Worm (Caenorhabditis elegans): Measurements from ENCODE around the gene flh-2.

The flh-2 gene

ce11 chrIII:4913736-4914135 is 38.2 kb upstream of the flh-2 start:
- TF ChIP-seq unc-98 (GFP tag; IDR thresholded peaks at IDR 0.05), result no peak
- TF ChIP-seq sox-4 (tag; optimal IDR thresholded peaks at IDR 0.05), result no peak
- TF ChIP-seq grh-1 (GFP tag; IDR thresholded peaks at IDR 0.05), result no peak
- TF ChIP-seq ces-1 (GFP tag; optimal IDR thresholded peaks at IDR 0.05), result no peak
- no peak for TF ChIP-seq mef-2 (tag; optimal IDR thresholded peaks at IDR 0.05)
- TF ChIP-seq C16A3.4 (tag; optimal IDR thresholded peaks at IDR 0.05), result no peak
- TF ChIP-seq dpl-1 (GFP tag; optimal IDR thresholded peaks at IDR 0.05), result no peak
- TF ChIP-seq nhr-237 (tag; optimal IDR thresholded peaks at IDR 0.05), result no peak
- TF ChIP-seq dsc-1 (tag; optimal IDR thresholded peaks at IDR 0.05), result no peak
- TF ChIP-seq tbx-2 (tag; optimal IDR thresholded peaks at IDR 0.05), result no peak
- no peak for TF ChIP-seq fos-1 (tag; optimal IDR thresholded peaks at IDR 0.05)
- TF ChIP-seq efl-1 (optimal IDR thresholded peaks at IDR 0.05), result no peak
- no peak for TF ChIP-seq efl-1 (GFP tag; optimal IDR thresholded peaks at IDR 0.05 in 1 of 2)
- TF ChIP-seq Y116A8C.19 (tag; optimal IDR thresholded peaks at IDR 0.05; ENCODE audit: borderline replicate concordance), result no peak
- no peak for TF ChIP-seq zip-4 (GFP tag; optimal IDR thresholded peaks at IDR 0.05)
- TF ChIP-seq mab-9 (GFP tag; IDR thresholded peaks at IDR 0.05), result no peak
- TF ChIP-seq nhr-77 (tag; optimal IDR thresholded peaks at IDR 0.05), result no peak
- no peak for TF ChIP-seq isw-1 (GFP tag; IDR thresholded peaks at IDR 0.05)
- no peak for TF ChIP-seq ceh-88 (GFP tag; IDR thresholded peaks at IDR 0.05)

- TF ChIP-seq sox-4 (tag; optimal IDR thresholded peaks at IDR 0.05) (no peak), nhr-76 (tag; optimal IDR thresholded peaks at IDR 0.05) (no peak), zip-4 (GFP tag; optimal IDR thresholded peaks at IDR 0.05) (no peak), vab-15 (tag; optimal IDR thresholded peaks at IDR 0.05) (no peak), efl-1 (optimal IDR thresholded peaks at IDR 0.05) (no peak), efl-1 (GFP tag; optimal IDR thresholded peaks at IDR 0.05 in 1 of 2) (peak in 1 of 2 experiments; percentile 52), lin-13 (GFP tag; optimal IDR thresholded peaks at IDR 0.05) (no peak), lsy-2 (tag; optimal IDR thresholded peaks at IDR 0.05) (no peak)
Observed at ce11 chrIII:4917077-4917476, 34.8 kb upstream of the flh-2 start, which contains the start of gene rars-1. Gene rars-1 (minus strand): TSS chrIII:4917177.

ce11 chrIII:4917960-4918712 is 33.8 kb upstream of the flh-2 start, which contains the start of gene rpb-8:
Gene rpb-8 (minus strand): TSS chrIII:4918008.
- peak; percentile 32 for TF ChIP-seq fkh-8 (tag; optimal IDR thresholded peaks at IDR 0.05)
- peak; percentile 20 for TF ChIP-seq nhr-77 (tag; optimal IDR thresholded peaks at IDR 0.05)
- TF ChIP-seq C16A3.4 (tag; optimal IDR thresholded peaks at IDR 0.05), result peak; percentile 69
- TF ChIP-seq snu-23 (GFP tag; optimal IDR thresholded peaks at IDR 0.05), result peak; percentile 54
- no peak for TF ChIP-seq C04F5.9 (tag; optimal IDR thresholded peaks at IDR 0.05)
- peak; percentile 90 to 95 (median 90) for TF ChIP-seq dpl-1 (GFP tag; optimal IDR thresholded peaks at IDR 0.05)
- TF ChIP-seq sptf-1 (tag; optimal IDR thresholded peaks at IDR 0.05), result no peak
- TF ChIP-seq ceh-88 (GFP tag; IDR thresholded peaks at IDR 0.05), result no peak
- peak; percentile 35 for TF ChIP-seq nhr-19 (GFP tag; conservative IDR thresholded peaks at IDR 0.05)
- TF ChIP-seq mef-2 (tag; optimal IDR thresholded peaks at IDR 0.05), result no peak
- peak; percentile 27 for TF ChIP-seq ceh-90 (tag; optimal IDR thresholded peaks at IDR 0.05)
- no peak for TF ChIP-seq fkh-4 (tag; optimal IDR thresholded peaks at IDR 0.05; ENCODE audit: borderline replicate concordance)
- TF ChIP-seq mdl-1 (tag; optimal IDR thresholded peaks at IDR 0.05), result peak in 1 of 2 experiments; percentile 20
- TF ChIP-seq lir-3 (tag; optimal IDR thresholded peaks at IDR 0.05; ENCODE audit: poor library complexity), result peak; percentile 37
- peak; percentile 38 for TF ChIP-seq tbx-2 (tag; optimal IDR thresholded peaks at IDR 0.05)
- peak; percentile 56 to 80 for TF ChIP-seq lsy-2 (tag; optimal IDR thresholded peaks at IDR 0.05)
- TF ChIP-seq lin-15B (tag; optimal IDR thresholded peaks at IDR 0.05), result peak; percentile 46
- peak; percentile 45 for TF ChIP-seq nhr-20 (tag; optimal IDR thresholded peaks at IDR 0.05)
- peak; percentile 19 for TF ChIP-seq hpl-2 (GFP tag; optimal IDR thresholded peaks at IDR 0.05)
- peak; percentile 7 for TF ChIP-seq ztf-4 (tag; optimal IDR thresholded peaks at IDR 0.05)
- TF ChIP-seq elt-3 (tag; optimal IDR thresholded peaks at IDR 0.05), result peak in 1 of 6 experiments; percentile 23
- TF ChIP-seq tlp-1 (tag; optimal IDR thresholded peaks at IDR 0.05), result no peak
- TF ChIP-seq nhr-84 (tag; optimal IDR thresholded peaks at IDR 0.05), result no peak
- no peak for TF ChIP-seq pqm-1 (tag; optimal IDR thresholded peaks at IDR 0.05)
- TF ChIP-seq swsn-7 (tag; optimal IDR thresholded peaks at IDR 0.05), result peak; percentile 29
- TF ChIP-seq F16B12.6 (tag; optimal IDR thresholded peaks at IDR 0.05), result no peak
- peak; percentile 52 for TF ChIP-seq nhr-47 (tag; optimal IDR thresholded peaks at IDR 0.05)
- peak; percentile 94 to 96 for TF ChIP-seq lin-35 (GFP tag; optimal IDR thresholded peaks at IDR 0.05)
- peak; percentile 38 for TF ChIP-seq lin-13 (GFP tag; optimal IDR thresholded peaks at IDR 0.05)
- TF ChIP-seq nhr-71 (tag; optimal IDR thresholded peaks at IDR 0.05), result peak; percentile 49
- peak; percentile 22 for TF ChIP-seq zip-4 (GFP tag; optimal IDR thresholded peaks at IDR 0.05)
- TF ChIP-seq ztf-11 (tag; optimal IDR thresholded peaks at IDR 0.05), result no peak
- peak; percentile 74 for TF ChIP-seq rnt-1 (tag; optimal IDR thresholded peaks at IDR 0.05)
- no peak for TF ChIP-seq ama-1 (optimal IDR thresholded peaks at IDR 0.05)

Data from whole organism, L1 larva.